Worm (Caenorhabditis elegans) whole organism, L4 larva: ENCODE results near the gene T10F2.5.

Experiments used
- F44E2.7 ChIP-seq: fragments of 200-800 bp; sonication (Bioruptor generic); IDR thresholded peaks from 2 replicates; pipeline ENCODE4 v2.1.2; 2022; ENCODE audit warnings: missing genetic modification characterization, missing compliant biosample characterization
- ama-1 ChIP-seq: fragments of 150-350 bp; optimal IDR thresholded peaks from 2 replicates; lab custom pipeline; 2014; ENCODE audit warnings: inconsistent platforms, mixed read lengths
- dpl-1 ChIP-seq: fragments of 150-350 bp; optimal IDR thresholded peaks from 2 replicates; lab custom pipeline; 2014; ENCODE audit warnings: missing biosample characterization, missing genetic modification reagents, missing genetic modification characterization
- dve-1 ChIP-seq: sonication (generic microtip); optimal IDR thresholded peaks from 2 replicates; lab custom pipeline; 2017; ENCODE audit warnings: antibody characterized with exemption, mild to moderate bottlenecking, missing genetic modification characterization, missing compliant biosample characterization; ENCODE audit not compliant: insufficient read depth
- egl-27 ChIP-seq: sonication (generic microtip); optimal IDR thresholded peaks from 3 replicates; lab custom pipeline; 2017; ENCODE audit warnings: missing biosample characterization, missing genetic modification reagents, missing genetic modification characterization
- fkh-10 ChIP-seq: fragments of 150-350 bp; optimal IDR thresholded peaks from 2 replicates; lab custom pipeline; 2014; ENCODE audit warnings: missing biosample characterization, missing genetic modification reagents, missing genetic modification characterization
- lin-15B ChIP-seq: fragments of 150-350 bp; sonication (generic microtip); optimal IDR thresholded peaks from 3 replicates; lab custom pipeline; 2014; ENCODE audit warnings: missing biosample characterization, missing genetic modification characterization
- mep-1 ChIP-seq: fragments of 150-350 bp; sonication (generic microtip); optimal IDR thresholded peaks from 3 replicates; lab custom pipeline; 2014; ENCODE audit warnings: missing biosample characterization, missing genetic modification characterization
- nhr-77 ChIP-seq: fragments of 150-350 bp; optimal IDR thresholded peaks from 2 replicates; lab custom pipeline; 2014; ENCODE audit warnings: missing biosample characterization, missing genetic modification characterization
- snpc-1.2 ChIP-seq: fragments of 200-800 bp; sonication (Bioruptor generic); IDR thresholded peaks from 2 replicates; pipeline ENCODE4 v1.3.6; 2022; ENCODE audit warnings: missing genetic modification reagents, missing genetic modification characterization, missing compliant biosample characterization
- unc-62 ChIP-seq, 3 experiments: fragments of 150-350 bp in 1 of 3; sonication (generic microtip); optimal IDR thresholded peaks in 2 of 3; peaks in 1 of 3; 1 replicate in 1 of 3; 2 replicates in 2 of 3; lab custom pipeline; 2014 to 2017; ENCODE audit warnings: missing biosample characterization in 3 of 3, missing genetic modification characterization in 3 of 3, missing genetic modification reagents in 3 of 3, missing genotype in 1 of 3
- zag-1 ChIP-seq: fragments of 150-350 bp; optimal IDR thresholded peaks from 2 replicates; lab custom pipeline; 2014; ENCODE audit warnings: missing biosample characterization, missing genetic modification characterization

DNA sequence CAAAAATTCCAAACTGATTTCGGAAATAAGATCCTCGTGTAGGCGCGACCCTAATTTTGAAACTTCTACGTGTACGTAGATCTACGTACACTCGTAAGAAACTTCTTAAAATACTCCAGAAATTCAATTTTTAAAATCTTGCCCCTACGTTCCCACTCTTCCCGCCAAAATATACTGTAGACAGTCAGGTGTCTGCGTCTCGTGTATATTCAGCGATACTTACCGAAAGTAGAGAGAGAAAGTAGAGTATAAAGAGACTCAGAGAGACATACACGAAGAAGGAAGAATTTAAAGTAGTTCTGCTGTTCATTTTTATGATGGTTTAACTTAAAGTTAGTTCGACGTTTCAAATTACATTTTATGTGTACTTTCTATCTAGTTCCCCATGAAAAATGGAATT lies 33.9 kb upstream of the T10F2.5 start:
- TF ChIP-seq dve-1 (tag; lab: Kevin White, UChicago) (no peak), dpl-1 (no peak), ama-1 (lab: Kevin White, UChicago) (no peak), egl-27 (tag; lab: Kevin White, UChicago) (no peak), F44E2.7 (GFP tag; lab: Robert Waterston, UW) (no peak), lin-15B (tag; lab: Kevin White, UChicago) (no peak), fkh-10 (no peak), zag-1 (tag; lab: Kevin White, UChicago) (no peak), nhr-77 (no peak), unc-62 (GFP tag; optimal IDR thresholded peaks at IDR 0.05 in 1 of 2; lab: Kevin White, UChicago) (no peak), unc-62 (tag; optimal IDR thresholded peaks at IDR 0.05; lab: Kevin White, UChicago) (no peak), snpc-1.2 (GFP tag; lab: Robert Waterston, UW) (no peak), mep-1 (tag; lab: Kevin White, UChicago) (no peak)
